Worm (Caenorhabditis elegans) whole organism, L4 larva: ENCODE measurements around the gene abts-3.

Experiments used
- F10B5.3 ChIP-seq: sonication (generic microtip); optimal IDR thresholded peaks from 2 replicates; lab custom pipeline; 2016; ENCODE audit warnings: mild to moderate bottlenecking, missing genetic modification characterization, missing compliant biosample characterization
- Y105C5A.15 ChIP-seq: fragments of 200-800 bp; sonication (Bioruptor generic); IDR thresholded peaks from 2 replicates; pipeline ENCODE4 v1.3.6; 2022; ENCODE audit warnings: missing genetic modification characterization, missing compliant biosample characterization
- dpl-1 ChIP-seq: fragments of 150-350 bp; optimal IDR thresholded peaks from 2 replicates; lab custom pipeline; 2014; ENCODE audit warnings: missing biosample characterization, missing genetic modification reagents, missing genetic modification characterization
- mep-1 ChIP-seq: fragments of 150-350 bp; sonication (generic microtip); optimal IDR thresholded peaks from 3 replicates; lab custom pipeline; 2014; ENCODE audit warnings: missing biosample characterization, missing genetic modification characterization
- nhr-25 ChIP-seq: sonication (generic microtip); optimal IDR thresholded peaks from 2 replicates; lab custom pipeline; 2017; ENCODE audit warnings: missing genetic modification characterization, mild to moderate bottlenecking, missing compliant biosample characterization, antibody characterized with exemption, moderate library complexity, borderline replicate concordance; ENCODE audit not compliant: insufficient read depth
- unc-62 ChIP-seq, 3 experiments: fragments of 150-350 bp in 1 of 3; sonication (generic microtip); optimal IDR thresholded peaks in 2 of 3; peaks in 1 of 3; 1 replicate in 1 of 3; 2 replicates in 2 of 3; lab custom pipeline; 2014 to 2017; ENCODE audit warnings: missing biosample characterization in 3 of 3, missing genetic modification characterization in 3 of 3, missing genetic modification reagents in 3 of 3, missing genotype in 1 of 3
- ztf-7 ChIP-seq: fragments of 150-350 bp; optimal IDR thresholded peaks from 2 replicates; lab custom pipeline; 2014; ENCODE audit warnings: missing biosample characterization, missing genetic modification characterization

- no peak for TF ChIP-seq Y105C5A.15 (GFP tag; lab: Robert Waterston, UW)
- no peak for TF ChIP-seq dpl-1 (GFP tag; lab: Kevin White, UChicago)
- no peak for TF ChIP-seq nhr-25 (tag; lab: Kevin White, UChicago)
- TF ChIP-seq F10B5.3 (tag; lab: Kevin White, UChicago) = no peak
- TF ChIP-seq mep-1 (tag; lab: Kevin White, UChicago) = no peak
- TF ChIP-seq ztf-7 (tag; lab: Kevin White, UChicago) = no peak
- TF ChIP-seq unc-62 (GFP tag; optimal IDR thresholded peaks at IDR 0.05 in 1 of 2; lab: Kevin White, UChicago) = no peak
- TF ChIP-seq unc-62 (tag; optimal IDR thresholded peaks at IDR 0.05; lab: Kevin White, UChicago) = no peak
Observed at ce11 chrII:6181337-6181736, 48.6 kb downstream of the abts-3 start.
